Worm (Caenorhabditis elegans): ENCODE results near the gene F56B3.11.

DNA sequence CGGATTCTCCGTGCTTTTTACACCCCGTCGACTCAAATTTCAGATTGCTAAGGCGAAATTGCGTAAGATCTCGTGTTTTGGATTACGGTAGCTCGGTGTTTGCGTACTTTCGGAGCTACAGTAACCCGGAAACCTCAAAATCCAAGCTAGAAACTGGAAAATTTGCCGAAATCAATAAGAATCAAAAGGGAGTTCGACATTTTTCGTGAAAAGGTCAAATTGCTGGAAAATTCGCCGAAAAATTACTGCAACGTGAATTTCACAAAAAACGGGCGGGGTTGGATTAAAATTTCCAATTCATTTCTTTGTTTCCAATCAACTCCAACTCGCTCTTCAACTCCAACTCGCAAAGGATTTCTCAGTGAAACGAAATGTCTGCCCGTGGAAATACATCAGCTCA lies 8.6 kb downstream of the F56B3.11 start, which contains the start of gene F56B3.6:
- TF ChIP-seq nhr-11 (tag; optimal IDR thresholded peaks at IDR 0.05) (no peak), tag-97 (GFP tag; IDR thresholded peaks at IDR 0.05) (no peak), daf-19 (GFP tag; conservative IDR thresholded peaks at IDR 0.05) (no peak), lir-3 (tag; optimal IDR thresholded peaks at IDR 0.05) (no peak), nhr-25 (tag; optimal IDR thresholded peaks at IDR 0.05; ENCODE audit: borderline replicate concordance, insufficient read depth) (no peak), cey-2 (tag; optimal IDR thresholded peaks at IDR 0.05; ENCODE audit: borderline replicate concordance, insufficient read depth) (no peak), egl-43 (GFP tag; IDR thresholded peaks at IDR 0.05) (no peak), mes-2 (tag; optimal IDR thresholded peaks at IDR 0.05; ENCODE audit: poor library complexity, severe bottlenecking) (no peak), F26F4.8 (GFP tag; conservative IDR thresholded peaks at IDR 0.05) (no peak), zip-11 (GFP tag; IDR thresholded peaks at IDR 0.05) (no peak)
